Worm (Caenorhabditis elegans): ENCODE data around the gene tag-276.

Gene tag-276

ce11 chrII:12222524-12222923 is 26.4 kb downstream of the tag-276 start (continued):
- TF ChIP-seq nhr-11 (tag; optimal IDR thresholded peaks at IDR 0.05) (peak; percentile 70), F44E2.7 (GFP tag; IDR thresholded peaks at IDR 0.05) (0 out of 2 replicates have a peak, but pooled peaks have one; percentile 60), ceh-28 (tag; optimal IDR thresholded peaks at IDR 0.05) (peak; percentile 65), ZK337.2 (GFP tag; IDR thresholded peaks at IDR 0.05) (no peak), daf-8 (GFP tag; IDR thresholded peaks at IDR 0.05) (no peak), lim-7 (GFP tag; IDR thresholded peaks at IDR 0.05) (0 out of 2 replicates have a peak, but pooled peaks have one; percentile 12), hlh-30 (tag; optimal IDR thresholded peaks at IDR 0.05; ENCODE audit: insufficient read depth) (peak; percentile 89), Y105C5A.15 (GFP tag; IDR thresholded peaks at IDR 0.05) (no peak), rbr-2 (tag; optimal IDR thresholded peaks at IDR 0.05) (peak; percentile 92), aha-1 (tag) (peak; percentile 98), unc-62 (GFP tag; optimal IDR thresholded peaks at IDR 0.05 in 1 of 2) (peak in 1 of 2 experiments; percentile 97), unc-62 (tag; optimal IDR thresholded peaks at IDR 0.05) (no peak), hmg-1.1 (GFP tag; IDR thresholded peaks at IDR 0.05) (peak; percentile 88), hif-1 (tag; optimal IDR thresholded peaks at IDR 0.05) (peak in 1 of 2 experiments; percentile 40), mes-2 (tag; optimal IDR thresholded peaks at IDR 0.05; ENCODE audit: poor library complexity, severe bottlenecking) (peak; percentile 58), mdt-29 (GFP tag; IDR thresholded peaks at IDR 0.05) (no peak), F10B5.3 (tag; optimal IDR thresholded peaks at IDR 0.05) (peak; percentile 9), dpl-1 (GFP tag; optimal IDR thresholded peaks at IDR 0.05) (peak; percentile 37), lin-13 (GFP tag; optimal IDR thresholded peaks at IDR 0.05) (peak; percentile 54), mxl-3 (GFP tag; optimal IDR thresholded peaks at IDR 0.05) (peak; percentile 85), lin-39 (tag; optimal IDR thresholded peaks at IDR 0.05) (no peak), mdl-1 (tag; optimal IDR thresholded peaks at IDR 0.05) (peak; percentile 14 to 80)

- TF ChIP-seq pha-4 (GFP tag; IDR thresholded peaks at IDR 0.05) (no peak), pha-4 (tag; optimal IDR thresholded peaks at IDR 0.05) (no peak), unc-39 (tag; optimal IDR thresholded peaks at IDR 0.05) (no peak), daf-12 (tag; optimal IDR thresholded peaks at IDR 0.05) (no peak), aha-1 (tag) (peak; percentile 45), D1046.2 (GFP tag; IDR thresholded peaks at IDR 0.05) (no peak), Y48G9A.11 (GFP tag; IDR thresholded peaks at IDR 0.05) (0 out of 2 replicates have a peak, but pooled peaks have one; percentile 22), set-16 (GFP tag; IDR thresholded peaks at IDR 0.05) (peak; percentile 76), egl-27 (tag; optimal IDR thresholded peaks at IDR 0.05) (no peak), nhr-41 (GFP tag; IDR thresholded peaks at IDR 0.05) (no peak), ceh-82 (tag; optimal IDR thresholded peaks at IDR 0.05) (no peak), ztf-7 (tag; optimal IDR thresholded peaks at IDR 0.05) (no peak), sdz-12 (GFP tag; optimal IDR thresholded peaks at IDR 0.05) (no peak), cey-2 (tag; optimal IDR thresholded peaks at IDR 0.05; ENCODE audit: borderline replicate concordance, insufficient read depth) (no peak), duxl-1 (tag; optimal IDR thresholded peaks at IDR 0.05; ENCODE audit: poor library complexity) (no peak)
Observed at ce11 chrII:12214562-12214961, 34.4 kb downstream of the tag-276 start.

ce11 chrII:12211652-12212245 is 37.2 kb downstream of the tag-276 start:
- no peak for TF ChIP-seq ceh-62 (tag; optimal IDR thresholded peaks at IDR 0.05)
- TF ChIP-seq hlh-30 (tag; optimal IDR thresholded peaks at IDR 0.05; ENCODE audit: insufficient read depth): no peak
- no peak for TF ChIP-seq nhr-42 (GFP tag; IDR thresholded peaks at IDR 0.05)
- no peak for TF ChIP-seq madf-9 (GFP tag; conservative IDR thresholded peaks at IDR 0.05)
- TF ChIP-seq F10B5.3 (tag; optimal IDR thresholded peaks at IDR 0.05): no peak
- TF ChIP-seq ceh-28 (tag; optimal IDR thresholded peaks at IDR 0.05): no peak
- no peak for TF ChIP-seq Y5F2A.4 (GFP tag; optimal IDR thresholded peaks at IDR 0.05)
- TF ChIP-seq ctbp-1 (GFP tag; IDR thresholded peaks at IDR 0.05): no peak
- peak in 1 of 2 experiments; percentile 56 for TF ChIP-seq unc-62 (GFP tag; optimal IDR thresholded peaks at IDR 0.05 in 1 of 2)
- TF ChIP-seq unc-62 (tag; optimal IDR thresholded peaks at IDR 0.05): no peak
- TF ChIP-seq hmg-1.1 (GFP tag; IDR thresholded peaks at IDR 0.05): no peak
- no peak for TF ChIP-seq dve-1 (tag; optimal IDR thresholded peaks at IDR 0.05; ENCODE audit: insufficient read depth)
- TF ChIP-seq ceh-32 (tag; optimal IDR thresholded peaks at IDR 0.05; ENCODE audit: poor library complexity): no peak
- TF ChIP-seq snpc-4 (tag; optimal IDR thresholded peaks at IDR 0.05): no peak
- peak; percentile 94 for TF ChIP-seq set-16 (GFP tag; IDR thresholded peaks at IDR 0.05)
